3 fruit fly cellular contexts compared by ENCODE assay signal in the genomic region with DNA sequence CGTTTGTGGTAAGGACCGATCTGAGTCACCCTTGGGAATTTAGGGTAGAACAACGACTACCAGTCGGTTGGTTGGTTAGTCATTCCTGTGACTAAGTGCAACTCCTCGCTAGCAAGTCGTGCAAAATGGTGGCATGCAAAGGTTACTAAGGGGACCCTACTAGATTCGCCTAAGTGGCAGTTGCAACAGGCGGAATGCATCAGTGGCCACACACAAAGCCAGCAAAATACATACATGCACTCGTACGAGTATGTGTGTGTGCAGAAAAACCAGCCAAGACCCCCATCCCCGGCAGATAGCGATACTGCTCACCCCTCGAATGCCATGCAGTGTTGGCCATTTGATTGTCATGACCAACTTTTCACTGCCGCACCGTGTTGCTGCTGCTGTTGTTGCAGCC.
A peak's percentile ranks its signal among the peaks of the same experiment; 100 is the strongest.
TF ChIP-seq lines count a peak whose summit lies in the region.

No protein-coding gene starts in this region.

- no peak for TF ChIP-seq CTCF in whole organism, embryonic (GFP tag; optimal IDR thresholded peaks at IDR 0.05; lab: Kevin White, UChicago)

TF ChIP-seq in whole organism, embryonic, 481 proteins besides CTCF, POLR2A, EP300 and RAD21:
- TF ChIP-seq CG5180 (GFP tag; optimal IDR thresholded peaks at IDR 0.05; lab: Kevin White, UChicago) (peak; percentile 35), CG7372 (GFP tag; IDR thresholded peaks at IDR 0.05; lab: Robert Waterston, UW) (no peak), nom (GFP tag; optimal IDR thresholded peaks at IDR 0.05; lab: Kevin White, UChicago) (peak; percentile 64), NFAT (GFP tag; IDR thresholded peaks at IDR 0.05; lab: Robert Waterston, UW) (no peak), Doc3 (GFP tag; IDR thresholded peaks at IDR 0.05; lab: Robert Waterston, UW; ENCODE audit: partially characterized antibody) (0 out of 3 replicates have a peak, but pooled peaks have one; percentile 16)

TF ChIP-seq in whole organism, prepupa, 60 proteins besides CTCF, POLR2A, EP300 and RAD21:
- TF ChIP-seq dsx (GFP tag; optimal IDR thresholded peaks at IDR 0.05; lab: Kevin White, UChicago; ENCODE audit: poor library complexity, severe bottlenecking) (peak; percentile 10), spab (GFP tag; optimal IDR thresholded peaks at IDR 0.05; lab: Kevin White, UChicago) (peak; percentile 11), CG9139 (GFP tag; optimal IDR thresholded peaks at IDR 0.05; lab: Kevin White, UChicago) (no peak), CG6808 (GFP tag; optimal IDR thresholded peaks at IDR 0.05; lab: Kevin White, UChicago) (peak; percentile 38), CG11902 (GFP tag; optimal IDR thresholded peaks at IDR 0.05; lab: Kevin White, UChicago) (no peak), Sox102F (GFP tag; optimal IDR thresholded peaks at IDR 0.05; lab: Kevin White, UChicago) (no peak), acj6 (GFP tag; optimal IDR thresholded peaks at IDR 0.05; lab: Kevin White, UChicago) (no peak), salr (GFP tag; optimal IDR thresholded peaks at IDR 0.05; lab: Kevin White, UChicago) (no peak), Ets96B (tag; optimal IDR thresholded peaks at IDR 0.05; lab: Kevin White, UChicago) (peak; percentile 7), Eip78C (GFP tag; lab: Kevin White, UChicago) (peak; percentile 28), ss (GFP tag; optimal IDR thresholded peaks at IDR 0.05; lab: Kevin White, UChicago) (peak; percentile 40 to 89)
TF ChIP-seq in whole organism, prepupa: peak in this region for 6.

TF ChIP-seq in whole organism, pupa, 21 proteins besides CTCF, POLR2A, EP300 and RAD21:
- TF ChIP-seq CG4496 (GFP tag; IDR thresholded peaks at IDR 0.05; lab: Robert Waterston, UW): 0 out of 3 replicates have a peak, but pooled peaks have one; percentile 27
- TF ChIP-seq CG8301 (tag; optimal IDR thresholded peaks at IDR 0.05; lab: Kevin White, UChicago): no peak
- TF ChIP-seq D1 (tag; optimal IDR thresholded peaks at IDR 0.05; lab: Kevin White, UChicago): no peak
- 0 out of 2 replicates have a peak, but pooled peaks have one; percentile 10 for TF ChIP-seq CG32121 (GFP tag; IDR thresholded peaks at IDR 0.05; lab: Robert Waterston, UW)
- TF ChIP-seq EcR (GFP tag; optimal IDR thresholded peaks at IDR 0.05; lab: Kevin White, UChicago): peak; percentile 65
- TF ChIP-seq CG8159 (tag; optimal IDR thresholded peaks at IDR 0.05; lab: Kevin White, UChicago): no peak
- no peak for TF ChIP-seq CG13204 (GFP tag; optimal IDR thresholded peaks at IDR 0.05; lab: Kevin White, UChicago)
- TF ChIP-seq CG10348 (GFP tag; IDR thresholded peaks at IDR 0.05; lab: Robert Waterston, UW): no peak
- TF ChIP-seq CG9948 (tag; optimal IDR thresholded peaks at IDR 0.05; lab: Kevin White, UChicago): no peak
